Worm (Caenorhabditis elegans): ENCODE data around the gene C44H9.4.
"Not testable (repeated sequence)": the region's sequence is repeated elsewhere in the genome, so short reads cannot be mapped to it uniquely, and the experiment has no call there.

C44H9.4 gene

ce11 chrV:12859144-12859543, 23.7 kb downstream of the C44H9.4 start, which contains the start of gene anp-1:
anp-1 (plus strand) TSS chrV:12859444.
- TF ChIP-seq ets-7 (tag; optimal IDR thresholded peaks at IDR 0.05): no peak
- no peak for TF ChIP-seq hmbx-1 (tag; optimal IDR thresholded peaks at IDR 0.05)
- no peak for TF ChIP-seq aly-1 (tag; optimal IDR thresholded peaks at IDR 0.05)
- no peak for TF ChIP-seq ceh-13 (GFP tag; optimal IDR thresholded peaks at IDR 0.05)
- TF ChIP-seq sea-1 (GFP tag; conservative IDR thresholded peaks at IDR 0.05): no peak

- TF ChIP-seq tbx-11 (GFP tag; IDR thresholded peaks at IDR 0.05); aly-1 (tag; optimal IDR thresholded peaks at IDR 0.05); tbx-37 (GFP tag; conservative IDR thresholded peaks at IDR 0.05): not testable (repeated sequence)
Measured at ce11 chrV:12865615-12866014, 30.1 kb downstream of the C44H9.4 start, which contains the start of gene T07F10.5. T07F10.5 (plus strand) TSS chrV:12865915.

ce11 chrV:12867997-12868396, 32.5 kb downstream of the C44H9.4 start, which contains the start of gene nspg-1:
nspg-1 (minus strand) TSS chrV:12868097.
- TF ChIP-seq hnd-1 (tag; optimal IDR thresholded peaks at IDR 0.05) (no peak), tbx-11 (GFP tag; IDR thresholded peaks at IDR 0.05) (no peak), scrt-1 (GFP tag; IDR thresholded peaks at IDR 0.05) (no peak), tra-4 (tag; optimal IDR thresholded peaks at IDR 0.05) (no peak), hmg-4 (GFP tag; optimal IDR thresholded peaks at IDR 0.05) (no peak), flt-1 (GFP tag; IDR thresholded peaks at IDR 0.05) (no peak), ets-7 (tag; optimal IDR thresholded peaks at IDR 0.05) (no peak), ceh-13 (GFP tag; optimal IDR thresholded peaks at IDR 0.05) (no peak), ceh-36 (tag; optimal IDR thresholded peaks at IDR 0.05) (no peak), aly-1 (tag; optimal IDR thresholded peaks at IDR 0.05) (no peak), hmbx-1 (tag; optimal IDR thresholded peaks at IDR 0.05) (no peak), F13C5.2 (tag; optimal IDR thresholded peaks at IDR 0.05) (no peak)

ce11 chrV:12869948-12870347, 34.5 kb downstream of the C44H9.4 start, which contains the start of gene T07F10.3:
T07F10.3 (minus strand) TSS chrV:12870045.
- TF ChIP-seq F13C5.2 (tag; optimal IDR thresholded peaks at IDR 0.05): peak; percentile 26
- TF ChIP-seq B0310.2 (tag; optimal IDR thresholded peaks at IDR 0.05): no peak
- TF ChIP-seq ama-1 (optimal IDR thresholded peaks at IDR 0.05): no peak
- TF ChIP-seq hnd-1 (tag; optimal IDR thresholded peaks at IDR 0.05): peak; percentile 53
- peak; percentile 57 for TF ChIP-seq flt-1 (GFP tag; IDR thresholded peaks at IDR 0.05)
- TF ChIP-seq tbx-37 (GFP tag; conservative IDR thresholded peaks at IDR 0.05): peak; percentile 96
- peak; percentile 74; the same call in 1 of the 2 replicates for TF ChIP-seq sea-1 (GFP tag; conservative IDR thresholded peaks at IDR 0.05)
- TF ChIP-seq ceh-36 (tag; optimal IDR thresholded peaks at IDR 0.05): no peak
- peak; percentile 57 for TF ChIP-seq hmg-4 (GFP tag; optimal IDR thresholded peaks at IDR 0.05)

- no peak for TF ChIP-seq hmbx-1 (tag; optimal IDR thresholded peaks at IDR 0.05)
- no peak for TF ChIP-seq sea-1 (GFP tag; conservative IDR thresholded peaks at IDR 0.05)
- TF ChIP-seq tra-4 (tag; optimal IDR thresholded peaks at IDR 0.05): no peak
- TF ChIP-seq ceh-36 (tag; optimal IDR thresholded peaks at IDR 0.05): no peak
- TF ChIP-seq tbx-37 (GFP tag; conservative IDR thresholded peaks at IDR 0.05): no peak
- no peak for TF ChIP-seq F13C5.2 (tag; optimal IDR thresholded peaks at IDR 0.05)
- no peak for TF ChIP-seq ceh-13 (GFP tag; optimal IDR thresholded peaks at IDR 0.05)
- TF ChIP-seq pes-1 (GFP tag; IDR thresholded peaks at IDR 0.05): no peak
- TF ChIP-seq ama-1 (optimal IDR thresholded peaks at IDR 0.05): no peak
- TF ChIP-seq B0310.2 (tag; optimal IDR thresholded peaks at IDR 0.05): no peak
- no peak for TF ChIP-seq hnd-1 (tag; optimal IDR thresholded peaks at IDR 0.05)
- no peak for TF ChIP-seq aly-1 (tag; optimal IDR thresholded peaks at IDR 0.05)
Measured at ce11 chrV:12870740-12871139, 35.3 kb downstream of the C44H9.4 start.

- TF ChIP-seq F13C5.2 (tag; optimal IDR thresholded peaks at IDR 0.05): no peak
- no peak for TF ChIP-seq tbx-11 (GFP tag; IDR thresholded peaks at IDR 0.05)
- no peak for TF ChIP-seq hmbx-1 (tag; optimal IDR thresholded peaks at IDR 0.05)
- no peak for TF ChIP-seq tbx-37 (GFP tag; conservative IDR thresholded peaks at IDR 0.05)
- TF ChIP-seq ceh-13 (GFP tag; optimal IDR thresholded peaks at IDR 0.05): no peak
- no peak for TF ChIP-seq tra-4 (tag; optimal IDR thresholded peaks at IDR 0.05)
- TF ChIP-seq ets-7 (tag; optimal IDR thresholded peaks at IDR 0.05): no peak
Measured at ce11 chrV:12871753-12872152, 36.3 kb downstream of the C44H9.4 start, which contains the start of gene bus-19. bus-19 (plus strand) TSS chrV:12872053.

- TF ChIP-seq ets-7 (tag; optimal IDR thresholded peaks at IDR 0.05) (no peak), ceh-13 (GFP tag; optimal IDR thresholded peaks at IDR 0.05) (no peak), flt-1 (GFP tag; IDR thresholded peaks at IDR 0.05) (no peak), F13C5.2 (tag; optimal IDR thresholded peaks at IDR 0.05) (no peak), hmg-4 (GFP tag; optimal IDR thresholded peaks at IDR 0.05) (no peak), tra-4 (tag; optimal IDR thresholded peaks at IDR 0.05) (no peak), B0310.2 (tag; optimal IDR thresholded peaks at IDR 0.05) (no peak), tbx-37 (GFP tag; conservative IDR thresholded peaks at IDR 0.05) (no peak), pes-1 (GFP tag; IDR thresholded peaks at IDR 0.05) (no peak), hmbx-1 (tag; optimal IDR thresholded peaks at IDR 0.05) (no peak), aly-1 (tag; optimal IDR thresholded peaks at IDR 0.05) (no peak), tbx-11 (GFP tag; IDR thresholded peaks at IDR 0.05) (no peak), ama-1 (optimal IDR thresholded peaks at IDR 0.05) (no peak)
Measured at ce11 chrV:12875850-12876249, 40.4 kb downstream of the C44H9.4 start.

- no peak for TF ChIP-seq hmbx-1 (tag; optimal IDR thresholded peaks at IDR 0.05)
- TF ChIP-seq ceh-13 (GFP tag; optimal IDR thresholded peaks at IDR 0.05): no peak
- no peak for TF ChIP-seq sea-1 (GFP tag; conservative IDR thresholded peaks at IDR 0.05)
- no peak for TF ChIP-seq tbx-37 (GFP tag; conservative IDR thresholded peaks at IDR 0.05)
- TF ChIP-seq tbx-11 (GFP tag; IDR thresholded peaks at IDR 0.05): no peak
- no peak for TF ChIP-seq ceh-36 (tag; optimal IDR thresholded peaks at IDR 0.05)
- no peak for TF ChIP-seq hnd-1 (tag; optimal IDR thresholded peaks at IDR 0.05)
- TF ChIP-seq pes-1 (GFP tag; IDR thresholded peaks at IDR 0.05): no peak
- TF ChIP-seq scrt-1 (GFP tag; IDR thresholded peaks at IDR 0.05): no peak
- no peak for TF ChIP-seq F13C5.2 (tag; optimal IDR thresholded peaks at IDR 0.05)
- no peak for TF ChIP-seq ama-1 (optimal IDR thresholded peaks at IDR 0.05)
- TF ChIP-seq B0310.2 (tag; optimal IDR thresholded peaks at IDR 0.05): no peak
- no peak for TF ChIP-seq flt-1 (GFP tag; IDR thresholded peaks at IDR 0.05)
- TF ChIP-seq aly-1 (tag; optimal IDR thresholded peaks at IDR 0.05): no peak
- no peak for TF ChIP-seq tra-4 (tag; optimal IDR thresholded peaks at IDR 0.05)
- no peak for TF ChIP-seq ets-7 (tag; optimal IDR thresholded peaks at IDR 0.05)
- TF ChIP-seq hmg-4 (GFP tag; optimal IDR thresholded peaks at IDR 0.05): no peak
Measured at ce11 chrV:12876708-12877107, 41.2 kb downstream of the C44H9.4 start.
